Fruit fly (Drosophila melanogaster) whole organism, embryonic: Measurements from ENCODE around the gene armi.

ENCODE experiments used
- Awh ChIP-seq: fragments of 200-800 bp; sonication (Bioruptor generic); IDR thresholded peaks from 2 replicates; pipeline ENCODE4, ENCODE4 v1.3.6; 2022; ENCODE audit warnings: missing biosample characterization, missing genetic modification characterization
- CG10274 ChIP-seq: fragments of 200-800 bp; sonication (Bioruptor generic); optimal IDR thresholded peaks from 3 replicates; lab custom pipeline; 2017; ENCODE audit warnings: missing biosample characterization, mild to moderate bottlenecking, missing genetic modification characterization
- CG11085 ChIP-seq: fragments of 200-800 bp; sonication (Bioruptor generic); IDR thresholded peaks from 2 replicates; pipeline ENCODE4 v1.3.6; 2022; ENCODE audit warnings: missing biosample characterization, missing genetic modification characterization
- CG11696 ChIP-seq: fragments of 200-800 bp; sonication (Bioruptor generic); IDR thresholded peaks from 2 replicates; pipeline ENCODE4 v1.3.6; 2022; ENCODE audit warnings: missing biosample characterization, missing genetic modification characterization
- CG12219 ChIP-seq: fragments of 200-800 bp; sonication (Bioruptor generic); optimal IDR thresholded peaks from 3 replicates; lab custom pipeline; 2018; ENCODE audit warnings: missing biosample characterization, mild to moderate bottlenecking, missing genetic modification characterization
- CG13424 ChIP-seq: fragments of 200-800 bp; sonication (Bioruptor generic); optimal IDR thresholded peaks from 2 replicates; lab custom pipeline; 2019; ENCODE audit warnings: missing biosample characterization, mild to moderate bottlenecking, missing genetic modification characterization, moderate library complexity
- CG14441 ChIP-seq: fragments of 200-800 bp; sonication (Bioruptor generic); IDR thresholded peaks from 2 replicates; pipeline ENCODE4 v1.3.6; 2022; ENCODE audit warnings: missing biosample characterization, missing genetic modification characterization
- CG15269 ChIP-seq: fragments of 200-800 bp; sonication (Bioruptor generic); optimal IDR thresholded peaks from 2 replicates; lab custom pipeline; 2018; ENCODE audit warnings: missing biosample characterization, mild to moderate bottlenecking, missing genetic modification characterization, moderate library complexity
- CG18262 ChIP-seq: fragments of 200-800 bp; optimal IDR thresholded peaks from 3 replicates; lab custom pipeline; 2019; ENCODE audit warnings: missing biosample characterization, mild to moderate bottlenecking, missing genetic modification characterization, moderate library complexity
- CG18619 ChIP-seq: fragments of 200-800 bp; sonication (Bioruptor generic); optimal IDR thresholded peaks from 3 replicates; lab custom pipeline; 2017; ENCODE audit warnings: missing biosample characterization, mild to moderate bottlenecking, missing genetic modification characterization
- CG18764 ChIP-seq: fragments of 200-800 bp; sonication (Bioruptor generic); optimal IDR thresholded peaks from 3 replicates; lab custom pipeline; 2016; ENCODE audit warnings: missing biosample characterization, missing genetic modification characterization
- CG31224 ChIP-seq: fragments of 200-800 bp; sonication (Bioruptor generic); IDR thresholded peaks from 2 replicates; pipeline ENCODE4 v1.3.6; 2022; ENCODE audit warnings: missing biosample characterization, missing genetic modification characterization
- CG32532 ChIP-seq: fragments of 200-800 bp; sonication (Bioruptor generic); IDR thresholded peaks from 2 replicates; pipeline ENCODE4 v1.3.6; 2022; ENCODE audit warnings: missing biosample characterization, missing genetic modification characterization
- CG5953 ChIP-seq: fragments of 200-800 bp; sonication (Bioruptor generic); IDR thresholded peaks from 2 replicates; pipeline ENCODE4 v1.3.6; 2022; ENCODE audit warnings: missing biosample characterization, missing genetic modification characterization
- CG6254 ChIP-seq: fragments of 200-800 bp; sonication (Bioruptor generic); optimal IDR thresholded peaks from 3 replicates; lab custom pipeline; 2017; ENCODE audit warnings: mild to moderate bottlenecking, missing biosample characterization, missing genetic modification reagents, missing genetic modification characterization
- CG8765 ChIP-seq: fragments of 200-800 bp; sonication (Bioruptor generic); IDR thresholded peaks from 2 replicates; pipeline ENCODE4 v1.3.6; 2022; ENCODE audit warnings: missing biosample characterization, missing genetic modification characterization
- CG8924 ChIP-seq: fragments of 200-800 bp; optimal IDR thresholded peaks from 3 replicates; lab custom pipeline; 2019; ENCODE audit warnings: missing biosample characterization, mild to moderate bottlenecking, missing genetic modification characterization, moderate library complexity
- CG8944 ChIP-seq: fragments of 200-800 bp; sonication (Bioruptor generic); optimal IDR thresholded peaks from 3 replicates; lab custom pipeline; 2016; ENCODE audit warnings: missing biosample characterization, missing genetic modification characterization
- CTCF ChIP-seq: fragments of 200-800 bp; sonication (Bioruptor generic); optimal IDR thresholded peaks from 2 replicates; lab custom pipeline; 2017; ENCODE audit warnings: missing biosample characterization, mild to moderate bottlenecking, missing genetic modification characterization, moderate library complexity
- Deaf1 ChIP-seq: fragments of 200-800 bp; optimal IDR thresholded peaks from 3 replicates; lab custom pipeline; 2019; ENCODE audit warnings: missing biosample characterization, mild to moderate bottlenecking, missing genetic modification characterization, moderate library complexity
- Dip2 ChIP-seq: fragments of 200-800 bp; sonication (Bioruptor generic); IDR thresholded peaks from 2 replicates; pipeline ENCODE4 v1.3.6; 2022; ENCODE audit warnings: missing biosample characterization, missing genetic modification characterization
- Fer3 ChIP-seq: fragments of 200-800 bp; sonication (Bioruptor generic); optimal IDR thresholded peaks from 2 replicates; lab custom pipeline; 2018; ENCODE audit warnings: missing biosample characterization, mild to moderate bottlenecking, missing genetic modification characterization, moderate library complexity
- HLH3B ChIP-seq: fragments of 200-800 bp; sonication (Bioruptor generic); IDR thresholded peaks from 2 replicates; pipeline ENCODE4 v1.3.6; 2022; ENCODE audit warnings: missing biosample characterization, missing genetic modification characterization
- Jarid2 ChIP-seq: fragments of 200-800 bp; sonication (Bioruptor generic); optimal IDR thresholded peaks from 3 replicates; lab custom pipeline; 2017; ENCODE audit warnings: mild to moderate bottlenecking, missing biosample characterization, missing genetic modification reagents, missing genetic modification characterization
- Lhr ChIP-seq: fragments of 200-800 bp; sonication (Bioruptor generic); optimal IDR thresholded peaks from 3 replicates; lab custom pipeline; 2017; ENCODE audit warnings: mild to moderate bottlenecking, missing biosample characterization, missing genetic modification reagents, missing genetic modification characterization
- Max ChIP-seq: fragments of 200-800 bp; sonication (Bioruptor generic); optimal IDR thresholded peaks from 2 replicates; lab custom pipeline; 2016; ENCODE audit warnings: missing biosample characterization, mild to moderate bottlenecking, missing genetic modification characterization
- Mes4 ChIP-seq: fragments of 200-800 bp; sonication (Bioruptor generic); optimal IDR thresholded peaks from 2 replicates; lab custom pipeline; 2016; ENCODE audit warnings: missing biosample characterization, missing genetic modification characterization
- Nf-YB ChIP-seq: fragments of 200-800 bp; sonication (Bioruptor generic); optimal IDR thresholded peaks from 3 replicates; lab custom pipeline; 2019; ENCODE audit warnings: missing biosample characterization, mild to moderate bottlenecking, missing genetic modification characterization, moderate library complexity
- Nf-YC ChIP-seq: fragments of 200-800 bp; optimal IDR thresholded peaks from 3 replicates; lab custom pipeline; 2019; ENCODE audit warnings: missing biosample characterization, mild to moderate bottlenecking, missing genetic modification characterization, moderate library complexity
- Pdp1 ChIP-seq, 2 experiments: fragments of 200-800 bp; sonication (Bioruptor generic); optimal IDR thresholded peaks; 3 replicates each; lab custom pipeline; 2016; ENCODE audit warnings: missing biosample characterization in 2 of 2, missing genetic modification characterization in 2 of 2, mild to moderate bottlenecking in 1 of 2, moderate library complexity in 1 of 2
- Sin3A ChIP-seq: fragments of >200 bp; optimal IDR thresholded peaks from 2 replicates; lab custom pipeline; 2018
- ara ChIP-seq: fragments of 200-800 bp; sonication (Bioruptor generic); IDR thresholded peaks from 2 replicates; pipeline ENCODE4 v1.3.6; 2022; ENCODE audit warnings: missing biosample characterization, missing genetic modification characterization
- bcd ChIP-seq: fragments of 200-800 bp; sonication (Bioruptor generic); optimal IDR thresholded peaks from 2 replicates; lab custom pipeline; 2017; ENCODE audit warnings: missing biosample characterization, mild to moderate bottlenecking, missing genetic modification characterization
- btn ChIP-seq: fragments of 200-800 bp; sonication (Bioruptor generic); optimal IDR thresholded peaks from 2 replicates; lab custom pipeline; 2016; ENCODE audit warnings: missing biosample characterization, missing genetic modification characterization
- da ChIP-seq: fragments of 200-800 bp; sonication (Bioruptor generic); optimal IDR thresholded peaks from 2 replicates; lab custom pipeline; 2016; ENCODE audit warnings: missing biosample characterization, missing genetic modification characterization
- dati ChIP-seq: fragments of 200-800 bp; sonication (Bioruptor generic); IDR thresholded peaks from 2 replicates; pipeline ENCODE4 v1.3.6; 2022; ENCODE audit warnings: missing biosample characterization, missing genetic modification characterization
- dm ChIP-seq: fragments of 200-800 bp; sonication (Bioruptor generic); optimal IDR thresholded peaks from 3 replicates; lab custom pipeline; 2016; ENCODE audit warnings: missing biosample characterization, missing genetic modification characterization
- eyg ChIP-seq: fragments of 200-800 bp; sonication (Bioruptor generic); optimal IDR thresholded peaks from 3 replicates; lab custom pipeline; 2016; ENCODE audit warnings: missing biosample characterization, missing genetic modification characterization
- fd96Cb ChIP-seq: fragments of 200-800 bp; sonication (Bioruptor generic); optimal IDR thresholded peaks from 2 replicates; lab custom pipeline; 2018; ENCODE audit warnings: missing biosample characterization, mild to moderate bottlenecking, missing genetic modification characterization, moderate library complexity
- hbn ChIP-seq: fragments of 200-800 bp; sonication (Bioruptor generic); IDR thresholded peaks from 2 replicates; pipeline ENCODE4 v1.3.6; 2022; ENCODE audit warnings: missing biosample characterization, missing genetic modification characterization; ENCODE audit not compliant: partially characterized antibody
- hkb ChIP-seq, 2 experiments: fragments of 200-800 bp in 1 of 2; fragments of >200 bp in 1 of 2; sonication (Bioruptor generic) in 1 of 2; IDR thresholded peaks in 1 of 2; optimal IDR thresholded peaks in 1 of 2; 2 replicates each; pipeline versions ENCODE4 v1.3.6 to Lab custom; 2017 to 2022; ENCODE audit warnings: missing biosample characterization in 1 of 2, missing genetic modification characterization in 1 of 2
- kni ChIP-seq: fragments of 200-800 bp; sonication (Bioruptor generic); optimal IDR thresholded peaks from 3 replicates; lab custom pipeline; 2017; ENCODE audit warnings: mild to moderate bottlenecking, missing biosample characterization, missing genetic modification reagents, missing genetic modification characterization
- lmd ChIP-seq: fragments of 200-800 bp; sonication (Bioruptor generic); IDR thresholded peaks from 2 replicates; pipeline ENCODE4 v1.3.6; 2022; ENCODE audit warnings: missing biosample characterization, missing genetic modification characterization
- onecut ChIP-seq: fragments of 200-800 bp; sonication (Bioruptor generic); IDR thresholded peaks from 2 replicates; pipeline ENCODE4 v1.3.6; 2022; ENCODE audit warnings: missing biosample characterization, missing genetic modification characterization
- org-1 ChIP-seq: fragments of 200-800 bp; sonication (Bioruptor generic); optimal IDR thresholded peaks from 2 replicates; lab custom pipeline; 2017; ENCODE audit warnings: missing biosample characterization, missing genetic modification characterization
- phol ChIP-seq: fragments of 200-800 bp; sonication (Bioruptor generic); optimal IDR thresholded peaks from 3 replicates; lab custom pipeline; 2018; ENCODE audit warnings: missing biosample characterization, mild to moderate bottlenecking, missing genetic modification characterization, moderate library complexity
- pros ChIP-seq: fragments of 200-800 bp; sonication (Bioruptor generic); optimal IDR thresholded peaks from 3 replicates; lab custom pipeline; 2019; ENCODE audit warnings: missing biosample characterization, mild to moderate bottlenecking, missing genetic modification characterization, moderate library complexity
- sens-2 ChIP-seq: fragments of 200-800 bp; sonication (Bioruptor generic); IDR thresholded peaks from 2 replicates; pipeline ENCODE4 v1.3.6; 2022; ENCODE audit warnings: missing biosample characterization, missing genetic modification characterization
- wor ChIP-seq: fragments of 200-800 bp; sonication (Bioruptor generic); IDR thresholded peaks from 2 replicates; pipeline ENCODE4 v1.3.6; 2022; ENCODE audit warnings: missing biosample characterization, missing genetic modification characterization
- zf30C ChIP-seq: fragments of 200-800 bp; sonication (Bioruptor generic); optimal IDR thresholded peaks from 3 replicates; lab custom pipeline; 2018; ENCODE audit warnings: missing biosample characterization, mild to moderate bottlenecking, missing genetic modification characterization
- zfh1 ChIP-seq: fragments of 200-800 bp; sonication (Bioruptor generic); IDR thresholded peaks from 3 replicates; pipeline ENCODE4 v1.3.6; 2022; ENCODE audit warnings: missing biosample characterization, missing genetic modification characterization

The armi gene

DNA sequence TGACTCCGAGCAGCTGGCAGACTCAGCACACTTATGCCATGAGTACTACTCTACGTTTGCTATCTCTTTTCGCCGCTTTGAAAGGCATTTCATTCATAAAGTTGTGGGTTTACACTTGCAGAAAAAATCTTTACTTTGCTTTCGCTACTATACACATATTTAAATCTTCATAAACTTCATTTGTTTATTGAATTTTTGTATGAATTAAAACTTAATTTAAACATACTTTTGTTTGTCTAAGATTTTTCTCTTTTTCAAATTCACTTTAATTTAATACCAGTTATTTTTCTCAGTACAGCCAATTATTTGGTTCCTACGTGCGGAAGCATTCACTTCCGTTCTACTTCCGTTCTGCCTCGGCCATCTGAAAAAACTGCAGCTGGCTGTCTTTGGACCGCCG is 22.6 kb upstream of the armi start (continued):
- peak; percentile 36 for TF ChIP-seq Max (GFP tag; lab: Kevin White, UChicago)
- TF ChIP-seq lmd: peak; percentile 49; the same call in 1 of the 2 replicates
- TF ChIP-seq CG12219 (GFP tag; lab: Kevin White, UChicago): peak; percentile 34
- peak; percentile 54 for TF ChIP-seq Fer3
- no peak for TF ChIP-seq da (GFP tag; lab: Kevin White, UChicago)
- TF ChIP-seq CG13424 (tag; lab: Kevin White, UChicago): peak; percentile 63
- TF ChIP-seq dm (GFP tag; lab: Kevin White, UChicago): no peak
- peak; percentile 80 for TF ChIP-seq phol (tag; lab: Kevin White, UChicago)
- peak; percentile 63 for TF ChIP-seq CG15269 (tag; lab: Kevin White, UChicago)
- TF ChIP-seq Awh (GFP tag; lab: Robert Waterston, UW): peak; percentile 64
- 0 out of 2 replicates have a peak, but pooled peaks have one; percentile 12 for TF ChIP-seq CG14441
- no peak for TF ChIP-seq dati (GFP tag; lab: Robert Waterston, UW)
- TF ChIP-seq Nf-YB (GFP tag; lab: Kevin White, UChicago): peak; percentile 53
- TF ChIP-seq btn: no peak
- peak; percentile 63 for TF ChIP-seq fd96Cb (tag; lab: Kevin White, UChicago)
- no peak for TF ChIP-seq sens-2
- peak; percentile 35; the same call in 1 of the 2 replicates for TF ChIP-seq CG5953 (GFP tag; lab: Robert Waterston, UW)
- peak; percentile 48 for TF ChIP-seq wor (GFP tag; lab: Robert Waterston, UW)
- TF ChIP-seq org-1: peak; percentile 47
- no peak for TF ChIP-seq Nf-YC
- no peak for TF ChIP-seq hbn (GFP tag; lab: Robert Waterston, UW)
- TF ChIP-seq Deaf1: peak; percentile 36
- TF ChIP-seq ara (GFP tag; lab: Robert Waterston, UW): peak; percentile 60
- peak; percentile 59; the same call in 1 of the 3 replicates for TF ChIP-seq zfh1 (GFP tag; lab: Robert Waterston, UW)
- 0 out of 2 replicates have a peak, but pooled peaks have one; percentile 27 for TF ChIP-seq CG31224
- 0 out of 2 replicates have a peak, but pooled peaks have one; percentile 25 for TF ChIP-seq CG11085
- no peak for TF ChIP-seq CG10274 (GFP tag; lab: Kevin White, UChicago)
- TF ChIP-seq CG11696 (GFP tag; lab: Robert Waterston, UW): no peak
- TF ChIP-seq CG18764 (GFP tag; lab: Kevin White, UChicago): peak; percentile 52
- TF ChIP-seq CG18262 (tag; lab: Kevin White, UChicago): peak; percentile 88
- TF ChIP-seq Mes4 (GFP tag; lab: Kevin White, UChicago): peak; percentile 38
- peak; percentile 17 to 32 for TF ChIP-seq Pdp1 (GFP tag; optimal IDR thresholded peaks at IDR 0.05; lab: Kevin White, UChicago)
- peak; percentile 87 for TF ChIP-seq zf30C (GFP tag; lab: Kevin White, UChicago)
- TF ChIP-seq Jarid2: peak; percentile 10
- TF ChIP-seq bcd: peak; percentile 33
- TF ChIP-seq Lhr: peak; percentile 5
- TF ChIP-seq HLH3B (GFP tag; lab: Robert Waterston, UW): peak; percentile 75
- peak; percentile 38 for TF ChIP-seq CG8944 (GFP tag; lab: Kevin White, UChicago)
- peak; percentile 62 for TF ChIP-seq pros
- TF ChIP-seq eyg: peak; percentile 14
- TF ChIP-seq CG32532 (GFP tag; lab: Robert Waterston, UW): peak; percentile 32; the same call in 1 of the 2 replicates
- TF ChIP-seq CTCF (GFP tag; lab: Kevin White, UChicago): no peak
- no peak for TF ChIP-seq hkb (optimal IDR thresholded peaks at IDR 0.05; lab: Kevin White, UChicago)
- TF ChIP-seq hkb (GFP tag; IDR thresholded peaks at IDR 0.05; lab: Robert Waterston, UW): peak; percentile 67
- peak; percentile 56 for TF ChIP-seq CG6254 (GFP tag; lab: Kevin White, UChicago)
- TF ChIP-seq kni: peak; percentile 19
- peak; percentile 14 for TF ChIP-seq CG18619
- peak; percentile 84 for TF ChIP-seq CG8924 (tag; lab: Kevin White, UChicago)
- TF ChIP-seq Dip2: no peak
- TF ChIP-seq CG8765 (GFP tag; lab: Robert Waterston, UW): no peak
- peak; percentile 52 for TF ChIP-seq onecut (GFP tag; lab: Robert Waterston, UW)
- no peak for TF ChIP-seq Sin3A (lab: Kevin White, UChicago)
